Worm (Caenorhabditis elegans) whole organism, L1 larva: ENCODE measurements around the gene cTel54X.2.

Source experiments
- C16A3.4 ChIP-seq: fragments of 150-350 bp; optimal IDR thresholded peaks from 2 replicates; lab custom pipeline; 2014; ENCODE audit warnings: missing biosample characterization, missing genetic modification characterization
- F16B12.6 ChIP-seq: fragments of 150-350 bp; optimal IDR thresholded peaks from 2 replicates; lab custom pipeline; 2014; ENCODE audit warnings: missing biosample characterization, missing genetic modification characterization
- Y116A8C.19 ChIP-seq: sonication (generic microtip); optimal IDR thresholded peaks from 2 replicates; lab custom pipeline; 2016; ENCODE audit warnings: missing compliant biosample characterization, missing genetic modification characterization, borderline replicate concordance
- aly-2 ChIP-seq: fragments of 150-350 bp; optimal IDR thresholded peaks from 2 replicates; lab custom pipeline; 2014; ENCODE audit warnings: missing biosample characterization, missing genetic modification characterization
- ama-1 ChIP-seq: fragments of 150-350 bp; optimal IDR thresholded peaks from 2 replicates; lab custom pipeline; 2014
- blmp-1 ChIP-seq: fragments of 150-350 bp; optimal IDR thresholded peaks from 2 replicates; lab custom pipeline; 2014; ENCODE audit warnings: missing biosample characterization, missing genetic modification characterization
- ceh-63 ChIP-seq: fragments of 200-800 bp; sonication (Bioruptor generic); optimal IDR thresholded peaks from 2 replicates; lab custom pipeline; 2018; ENCODE audit warnings: mild to moderate bottlenecking, missing genetic modification characterization, missing compliant biosample characterization
- ceh-8 ChIP-seq: fragments of 200-800 bp; sonication (Bioruptor generic); optimal IDR thresholded peaks from 2 replicates; lab custom pipeline; 2018; ENCODE audit warnings: mild to moderate bottlenecking, missing genetic modification characterization, moderate library complexity, missing compliant biosample characterization
- ceh-82 ChIP-seq, 3 experiments: fragments of 150-350 bp in 1 of 3; sonication (generic microtip) in 2 of 3; optimal IDR thresholded peaks; 2 replicates each; lab custom pipeline; 2014 to 2017; ENCODE audit warnings: missing biosample characterization in 3 of 3, missing genetic modification characterization in 3 of 3
- ces-1 ChIP-seq: fragments of 150-350 bp; optimal IDR thresholded peaks from 2 replicates; lab custom pipeline; 2014; ENCODE audit warnings: missing biosample characterization, missing genetic modification reagents, missing genetic modification characterization
- dpl-1 ChIP-seq, 3 experiments: fragments of 150-350 bp in 2 of 3; sonication (generic microtip) in 1 of 3; optimal IDR thresholded peaks; 2 replicates each; lab custom pipeline; 2014 to 2017; ENCODE audit warnings: missing biosample characterization in 3 of 3, missing genetic modification characterization in 3 of 3, missing genetic modification reagents in 3 of 3
- dsc-1 ChIP-seq: sonication (generic microtip); optimal IDR thresholded peaks from 2 replicates; lab custom pipeline; 2016; ENCODE audit warnings: mild to moderate bottlenecking, missing genetic modification characterization, missing compliant biosample characterization
- efl-1 ChIP-seq, 4 experiments: fragments of 150-350 bp; optimal IDR thresholded peaks in 3 of 4; peaks in 1 of 4; 1 replicate in 1 of 4; 2 replicates in 3 of 4; lab custom pipeline; 2014; ENCODE audit warnings: missing biosample characterization in 2 of 4, missing genetic modification characterization in 2 of 4, missing genetic modification reagents in 2 of 4
- elt-2 ChIP-seq: sonication (generic microtip); optimal IDR thresholded peaks from 2 replicates; lab custom pipeline; 2016; ENCODE audit warnings: missing genetic modification characterization, mild to moderate bottlenecking, inconsistent platforms, missing compliant biosample characterization, missing genetic modification reagents
- elt-3 ChIP-seq, 6 experiments: fragments of 150-350 bp in 1 of 6; sonication (generic microtip); optimal IDR thresholded peaks; 2 replicates each; lab custom pipeline; 2017 to 2018; ENCODE audit warnings: missing biosample characterization in 6 of 6, missing genetic modification characterization in 6 of 6, inconsistent platforms in 1 of 6
- ets-5 ChIP-seq: fragments of 200-800 bp; sonication (Bioruptor generic); IDR thresholded peaks from 2 replicates; pipeline ENCODE4 v1.3.6; 2022; ENCODE audit warnings: missing genetic modification characterization, missing compliant biosample characterization
- fkh-4 ChIP-seq: sonication (generic microtip); optimal IDR thresholded peaks from 2 replicates; lab custom pipeline; 2016; ENCODE audit warnings: missing compliant biosample characterization, missing genetic modification characterization, borderline replicate concordance
- fos-1 ChIP-seq: fragments of 150-350 bp; optimal IDR thresholded peaks from 2 replicates; lab custom pipeline; 2014; ENCODE audit warnings: missing biosample characterization, missing genetic modification characterization
- grh-1 ChIP-seq: fragments of 200-800 bp; sonication (Bioruptor generic); IDR thresholded peaks from 2 replicates; pipeline ENCODE4 v1.3.6; 2022; ENCODE audit warnings: missing genetic modification reagents, missing genetic modification characterization, missing compliant biosample characterization
- hlh-4 ChIP-seq: sonication (generic microtip); optimal IDR thresholded peaks from 2 replicates; lab custom pipeline; 2016; ENCODE audit warnings: mild to moderate bottlenecking, missing genetic modification characterization, missing compliant biosample characterization
- hpl-2 ChIP-seq: fragments of 150-350 bp; optimal IDR thresholded peaks from 2 replicates; lab custom pipeline; 2014; ENCODE audit warnings: missing biosample characterization, missing genetic modification reagents, missing genetic modification characterization
- jun-1 ChIP-seq: fragments of 150-350 bp; optimal IDR thresholded peaks from 2 replicates; lab custom pipeline; 2014; ENCODE audit warnings: missing biosample characterization, missing genetic modification reagents, missing genetic modification characterization
- lin-13 ChIP-seq: fragments of 150-350 bp; optimal IDR thresholded peaks from 2 replicates; lab custom pipeline; 2014; ENCODE audit warnings: missing biosample characterization, missing genetic modification reagents, missing genetic modification characterization
- lin-14 ChIP-seq: fragments of 200-800 bp; sonication (Bioruptor generic); optimal IDR thresholded peaks from 2 replicates; lab custom pipeline; 2018; ENCODE audit warnings: mild to moderate bottlenecking, missing genetic modification characterization, moderate library complexity, missing compliant biosample characterization
- lin-35 ChIP-seq, 2 experiments: fragments of 150-350 bp; optimal IDR thresholded peaks; 2 replicates each; lab custom pipeline; 2014; ENCODE audit warnings: missing biosample characterization in 2 of 2, missing genetic modification characterization in 2 of 2, missing genetic modification reagents in 2 of 2
- lin-39 ChIP-seq: fragments of 150-350 bp; optimal IDR thresholded peaks from 2 replicates; lab custom pipeline; 2014; ENCODE audit warnings: missing biosample characterization, missing genetic modification reagents, missing genetic modification characterization
- lsy-2 ChIP-seq, 2 experiments: fragments of 150-350 bp; optimal IDR thresholded peaks; 2 replicates each; lab custom pipeline; 2014; ENCODE audit warnings: missing biosample characterization in 2 of 2, missing genetic modification characterization in 2 of 2
- mef-2 ChIP-seq: fragments of 150-350 bp; optimal IDR thresholded peaks from 2 replicates; lab custom pipeline; 2014; ENCODE audit warnings: missing biosample characterization, missing genetic modification characterization
- mep-1 ChIP-seq: fragments of 150-350 bp; optimal IDR thresholded peaks from 2 replicates; lab custom pipeline; 2014; ENCODE audit warnings: missing biosample characterization, missing genetic modification characterization
- nhr-19 ChIP-seq: fragments of 200-800 bp; sonication (Bioruptor generic); conservative IDR thresholded peaks from 2 replicates; pipeline ENCODE4 v1.3.6; 2022; ENCODE audit warnings: missing genetic modification characterization, missing compliant biosample characterization
- nhr-20 ChIP-seq: sonication (generic microtip); optimal IDR thresholded peaks from 2 replicates; lab custom pipeline; 2016; ENCODE audit warnings: mild to moderate bottlenecking, missing genetic modification characterization, missing compliant biosample characterization
- nhr-71 ChIP-seq: sonication (generic microtip); optimal IDR thresholded peaks from 2 replicates; lab custom pipeline; 2016; ENCODE audit warnings: mild to moderate bottlenecking, missing genetic modification characterization, moderate library complexity, missing compliant biosample characterization
- nhr-84 ChIP-seq: sonication (generic microtip); optimal IDR thresholded peaks from 2 replicates; lab custom pipeline; 2017; ENCODE audit warnings: missing biosample characterization, missing genetic modification characterization
- nhr-85 ChIP-seq: sonication (generic microtip); peaks from one replicate; lab custom pipeline; 2016; ENCODE audit warnings: missing genetic modification characterization, inconsistent platforms, missing compliant biosample characterization
- nhr-90 ChIP-seq: sonication (generic microtip); optimal IDR thresholded peaks from 2 replicates; lab custom pipeline; 2016; ENCODE audit warnings: mild to moderate bottlenecking, missing genetic modification characterization, missing compliant biosample characterization; ENCODE audit not compliant: poor library complexity
- skn-1 ChIP-seq: fragments of 150-350 bp; optimal IDR thresholded peaks from 2 replicates; lab custom pipeline; 2014; ENCODE audit warnings: missing biosample characterization, missing genetic modification characterization
- snu-23 ChIP-seq: sonication (generic microtip); optimal IDR thresholded peaks from 2 replicates; lab custom pipeline; 2016; ENCODE audit warnings: missing genetic modification characterization, missing compliant biosample characterization
- sox-4 ChIP-seq: sonication (generic microtip); optimal IDR thresholded peaks from 2 replicates; lab custom pipeline; 2016; ENCODE audit warnings: missing genetic modification characterization, missing compliant biosample characterization
- sup-37 ChIP-seq: fragments of 200-800 bp; sonication (Bioruptor generic); optimal IDR thresholded peaks from 2 replicates; lab custom pipeline; 2018; ENCODE audit warnings: mild to moderate bottlenecking, missing genetic modification characterization, missing compliant biosample characterization
- swsn-7 ChIP-seq: sonication (generic microtip); optimal IDR thresholded peaks from 2 replicates; lab custom pipeline; 2016; ENCODE audit warnings: missing genetic modification characterization, missing compliant biosample characterization
- vab-15 ChIP-seq: sonication (generic microtip); optimal IDR thresholded peaks from 2 replicates; lab custom pipeline; 2017; ENCODE audit warnings: missing genotype, mild to moderate bottlenecking, missing genetic modification characterization, missing compliant biosample characterization
- ztf-11 ChIP-seq, 2 experiments: sonication (generic microtip); optimal IDR thresholded peaks; 2 replicates each; lab custom pipeline; 2016 to 2017; ENCODE audit warnings: missing genetic modification characterization in 2 of 2, missing biosample characterization in 1 of 2, missing compliant biosample characterization in 1 of 2
- ztf-4 ChIP-seq: fragments of 150-350 bp; optimal IDR thresholded peaks from 2 replicates; lab custom pipeline; 2014; ENCODE audit warnings: missing biosample characterization, missing genetic modification characterization

Gene cTel54X.2

ce11 chrIII:2919-3371 lies at the start of gene cTel54X.2, which contains the start of the genes fbxa-6 and npr-30:
Gene cTel54X.2 (plus strand): TSS chrIII:3278.
Gene fbxa-6 (minus strand): TSS chrIII:3097.
Gene npr-30 (plus strand): TSS chrIII:3321.
- TF ChIP-seq ceh-8 (GFP tag; lab: Kevin White, UChicago) (no peak), ces-1 (GFP tag; lab: Kevin White, UChicago) (no peak), elt-2 (tag; lab: Kevin White, UChicago) (peak; percentile 21), hlh-4 (tag; lab: Kevin White, UChicago) (no peak)
- TF ChIP-seq, all 84 proteins: peak for 1

- no peak for TF ChIP-seq efl-1 (optimal IDR thresholded peaks at IDR 0.05; lab: Kevin White, UChicago)
- no peak for TF ChIP-seq efl-1 (GFP tag; optimal IDR thresholded peaks at IDR 0.05 in 1 of 2; lab: Kevin White, UChicago)
- TF ChIP-seq nhr-84: no peak
Observed at ce11 chrIII:14175-14574, 11.1 kb downstream of the cTel54X.2 start.

ce11 chrIII:14671-15070 lies 11.6 kb downstream of the cTel54X.2 start, which contains the start of gene nhr-80:
Gene nhr-80 (minus strand): TSS chrIII:14869.
- TF ChIP-seq lsy-2 (tag; optimal IDR thresholded peaks at IDR 0.05; lab: Kevin White, UChicago) (no peak), lin-35 (GFP tag; optimal IDR thresholded peaks at IDR 0.05; lab: Kevin White, UChicago) (peak in 1 of 2 experiments; percentile 24), ztf-4 (tag; lab: Kevin White, UChicago) (no peak), nhr-19 (peak; percentile 9; the same call in 1 of the 2 replicates), nhr-71 (tag; lab: Kevin White, UChicago) (peak; percentile 40), elt-2 (tag; lab: Kevin White, UChicago) (peak; percentile 85), dpl-1 (GFP tag; optimal IDR thresholded peaks at IDR 0.05; lab: Kevin White, UChicago) (peak in 2 of 3 experiments; percentile 16 to 43), nhr-20 (peak; percentile 18), sup-37 (no peak), C16A3.4 (no peak), blmp-1 (tag; lab: Kevin White, UChicago) (peak; percentile 56), mep-1 (tag; lab: Kevin White, UChicago) (peak; percentile 26), snu-23 (GFP tag; lab: Kevin White, UChicago) (peak; percentile 34), elt-3 (tag; optimal IDR thresholded peaks at IDR 0.05; lab: Kevin White, UChicago) (peak; percentile 33 to 92 (median 82)), efl-1 (optimal IDR thresholded peaks at IDR 0.05; lab: Kevin White, UChicago) (peak in 1 of 2 experiments; percentile 35), efl-1 (GFP tag; optimal IDR thresholded peaks at IDR 0.05 in 1 of 2; lab: Kevin White, UChicago) (peak; percentile 24 to 91), nhr-85 (tag; lab: Kevin White, UChicago) (peak; percentile 67), nhr-90 (tag; lab: Kevin White, UChicago) (peak; percentile 50)

ce11 chrIII:15224-15822 lies 12.2 kb downstream of the cTel54X.2 start, which contains the start of gene H10E21.1:
Gene H10E21.1 (plus strand): TSS chrIII:15772.
- TF ChIP-seq Y116A8C.19 (no peak), aly-2 (tag; lab: Kevin White, UChicago) (no peak), swsn-7 (no peak), ets-5 (no peak), grh-1 (GFP tag; lab: Robert Waterston, UW) (no peak), fkh-4 (tag; lab: Kevin White, UChicago) (no peak), vab-15 (tag; lab: Kevin White, UChicago) (no peak), ces-1 (GFP tag; lab: Kevin White, UChicago) (no peak), ztf-11 (tag; optimal IDR thresholded peaks at IDR 0.05; lab: Kevin White, UChicago) (no peak), lin-14 (GFP tag; lab: Kevin White, UChicago) (no peak), hpl-2 (GFP tag; lab: Kevin White, UChicago) (no peak), ceh-63 (GFP tag; lab: Kevin White, UChicago) (no peak), ceh-82 (tag; optimal IDR thresholded peaks at IDR 0.05; lab: Kevin White, UChicago) (no peak), ama-1 (lab: Kevin White, UChicago) (no peak), lin-13 (GFP tag; lab: Kevin White, UChicago) (no peak), elt-3 (tag; optimal IDR thresholded peaks at IDR 0.05; lab: Kevin White, UChicago) (peak; percentile 72 to 99 (median 98)), nhr-19 (0 out of 2 replicates have a peak, but pooled peaks have one; percentile 5), mef-2 (tag; lab: Kevin White, UChicago) (no peak), lin-35 (GFP tag; optimal IDR thresholded peaks at IDR 0.05; lab: Kevin White, UChicago) (peak in 1 of 2 experiments; percentile 61), jun-1 (tag; lab: Kevin White, UChicago) (no peak), ceh-8 (GFP tag; lab: Kevin White, UChicago) (no peak), skn-1 (tag; lab: Kevin White, UChicago) (no peak), dsc-1 (tag; lab: Kevin White, UChicago) (no peak), nhr-71 (tag; lab: Kevin White, UChicago) (peak; percentile 20), lin-39 (no peak), fos-1 (tag; lab: Kevin White, UChicago) (no peak), nhr-20 (peak; percentile 43), sox-4 (no peak), efl-1 (optimal IDR thresholded peaks at IDR 0.05; lab: Kevin White, UChicago) (no peak), efl-1 (GFP tag; optimal IDR thresholded peaks at IDR 0.05 in 1 of 2; lab: Kevin White, UChicago) (no peak), F16B12.6 (no peak)
